Worm (Caenorhabditis elegans) whole organism, L2 larva: ENCODE measurements around the gene C16C10.9.

Source experiments
- C34F6.9 ChIP-seq: fragments of 150-350 bp; optimal IDR thresholded peaks from 2 replicates; lab custom pipeline; 2014; ENCODE audit warnings: missing biosample characterization, missing genetic modification characterization
- Y55F3AM.14 ChIP-seq: fragments of 200-800 bp; sonication (Bioruptor generic); optimal IDR thresholded peaks from 2 replicates; lab custom pipeline; 2018; ENCODE audit warnings: mild to moderate bottlenecking, missing genetic modification characterization, missing compliant biosample characterization
- ZK546.5 ChIP-seq: sonication (generic microtip); optimal IDR thresholded peaks from 2 replicates; lab custom pipeline; 2017; ENCODE audit warnings: missing biosample characterization, missing genetic modification characterization
- ama-1 ChIP-seq: fragments of 150-350 bp; optimal IDR thresholded peaks from 2 replicates; lab custom pipeline; 2018; ENCODE audit warnings: inconsistent platforms
- blmp-1 ChIP-seq: sonication (generic microtip); optimal IDR thresholded peaks from 2 replicates; lab custom pipeline; 2017; ENCODE audit warnings: missing genetic modification characterization, mild to moderate bottlenecking, missing compliant biosample characterization, antibody characterized with exemption, moderate library complexity; ENCODE audit not compliant: insufficient read depth
- ceh-82 ChIP-seq: fragments of 150-350 bp; optimal IDR thresholded peaks from 2 replicates; lab custom pipeline; 2014; ENCODE audit warnings: missing biosample characterization, missing genetic modification characterization
- egl-27 ChIP-seq: sonication (generic microtip); optimal IDR thresholded peaks from 3 replicates; lab custom pipeline; 2017; ENCODE audit warnings: missing biosample characterization, missing genetic modification reagents, missing genetic modification characterization
- elt-3 ChIP-seq: sonication (generic microtip); optimal IDR thresholded peaks from 2 replicates; lab custom pipeline; 2017; ENCODE audit warnings: missing biosample characterization, missing genetic modification characterization
- gmeb-1 ChIP-seq: fragments of 150-350 bp; optimal IDR thresholded peaks from 2 replicates; lab custom pipeline; 2014; ENCODE audit warnings: missing biosample characterization, missing genetic modification characterization
- lin-11 ChIP-seq: fragments of 150-350 bp; sonication (generic microtip); optimal IDR thresholded peaks from 2 replicates; lab custom pipeline; 2014; ENCODE audit warnings: missing biosample characterization, missing genetic modification characterization, inconsistent platforms, mixed read lengths
- lin-13 ChIP-seq: fragments of 150-350 bp; optimal IDR thresholded peaks from 2 replicates; lab custom pipeline; 2014; ENCODE audit warnings: missing biosample characterization, missing genetic modification reagents, missing genetic modification characterization
- lsy-2 ChIP-seq, 2 experiments: fragments of 150-350 bp in 1 of 2; sonication (generic microtip) in 1 of 2; optimal IDR thresholded peaks; 2 replicates each; lab custom pipeline; 2014 to 2017; ENCODE audit warnings: missing biosample characterization in 2 of 2, missing genetic modification characterization in 2 of 2
- mbf-1 ChIP-seq: sonication (generic microtip); optimal IDR thresholded peaks from 2 replicates; lab custom pipeline; 2017; ENCODE audit warnings: missing biosample characterization, missing genetic modification characterization
- nhr-10 ChIP-seq: sonication (generic microtip); optimal IDR thresholded peaks from 2 replicates; lab custom pipeline; 2017; ENCODE audit warnings: missing biosample characterization, missing genetic modification characterization
- nhr-11 ChIP-seq: fragments of 150-350 bp; optimal IDR thresholded peaks from 2 replicates; lab custom pipeline; 2014; ENCODE audit warnings: missing biosample characterization, missing genetic modification characterization
- nhr-129 ChIP-seq: fragments of 150-350 bp; optimal IDR thresholded peaks from 2 replicates; lab custom pipeline; 2014; ENCODE audit warnings: missing biosample characterization, missing genetic modification characterization
- nhr-21 ChIP-seq: fragments of 150-350 bp; optimal IDR thresholded peaks from 2 replicates; lab custom pipeline; 2014; ENCODE audit warnings: missing biosample characterization, missing genetic modification characterization
- nhr-23 ChIP-seq: fragments of 150-350 bp; optimal IDR thresholded peaks from 2 replicates; lab custom pipeline; 2014; ENCODE audit warnings: missing biosample characterization, missing genetic modification reagents, missing genetic modification characterization
- nhr-237 ChIP-seq: fragments of 150-350 bp; optimal IDR thresholded peaks from 2 replicates; lab custom pipeline; 2014; ENCODE audit warnings: missing biosample characterization, missing genetic modification characterization
- nhr-25 ChIP-seq: fragments of 150-350 bp; sonication (generic microtip); optimal IDR thresholded peaks from 3 replicates; lab custom pipeline; 2014; ENCODE audit warnings: missing biosample characterization, missing genetic modification characterization
- nhr-6 ChIP-seq: fragments of 150-350 bp; optimal IDR thresholded peaks from 2 replicates; lab custom pipeline; 2014; ENCODE audit warnings: missing biosample characterization, missing genetic modification characterization
- nhr-77 ChIP-seq: fragments of 150-350 bp; optimal IDR thresholded peaks from 2 replicates; lab custom pipeline; 2014; ENCODE audit warnings: missing biosample characterization, missing genetic modification characterization
- peb-1 ChIP-seq: fragments of 150-350 bp; optimal IDR thresholded peaks from 2 replicates; lab custom pipeline; 2014; ENCODE audit warnings: missing biosample characterization, missing genetic modification characterization
- skn-1 ChIP-seq: sonication (generic microtip); optimal IDR thresholded peaks from 2 replicates; lab custom pipeline; 2017; ENCODE audit warnings: missing biosample characterization, missing genetic modification characterization
- sma-9 ChIP-seq, 2 experiments: fragments of 150-350 bp in 1 of 2; sonication (generic microtip) in 1 of 2; optimal IDR thresholded peaks; 2 replicates each; lab custom pipeline; 2014 to 2016; ENCODE audit warnings: missing genetic modification characterization in 2 of 2, mild to moderate bottlenecking in 1 of 2, missing biosample characterization in 1 of 2, missing compliant biosample characterization in 1 of 2, missing genetic modification reagents in 1 of 2, moderate library complexity in 1 of 2
- snpc-4 ChIP-seq: fragments of 150-350 bp; optimal IDR thresholded peaks from 2 replicates; lab custom pipeline; 2014; ENCODE audit warnings: missing biosample characterization, missing genetic modification characterization
- unc-39 ChIP-seq: fragments of 150-350 bp; optimal IDR thresholded peaks from 2 replicates; lab custom pipeline; 2014; ENCODE audit warnings: missing biosample characterization, missing genetic modification characterization
- zag-1 ChIP-seq: fragments of 150-350 bp; optimal IDR thresholded peaks from 2 replicates; lab custom pipeline; 2014; ENCODE audit warnings: missing biosample characterization, missing genetic modification characterization
- ztf-11 ChIP-seq: sonication (generic microtip); optimal IDR thresholded peaks from 2 replicates; lab custom pipeline; 2017; ENCODE audit warnings: missing biosample characterization, missing genetic modification characterization
- ztf-4 ChIP-seq: fragments of 150-350 bp; optimal IDR thresholded peaks from 2 replicates; lab custom pipeline; 2014; ENCODE audit warnings: missing biosample characterization, missing genetic modification characterization

The C16C10.9 gene

DNA sequence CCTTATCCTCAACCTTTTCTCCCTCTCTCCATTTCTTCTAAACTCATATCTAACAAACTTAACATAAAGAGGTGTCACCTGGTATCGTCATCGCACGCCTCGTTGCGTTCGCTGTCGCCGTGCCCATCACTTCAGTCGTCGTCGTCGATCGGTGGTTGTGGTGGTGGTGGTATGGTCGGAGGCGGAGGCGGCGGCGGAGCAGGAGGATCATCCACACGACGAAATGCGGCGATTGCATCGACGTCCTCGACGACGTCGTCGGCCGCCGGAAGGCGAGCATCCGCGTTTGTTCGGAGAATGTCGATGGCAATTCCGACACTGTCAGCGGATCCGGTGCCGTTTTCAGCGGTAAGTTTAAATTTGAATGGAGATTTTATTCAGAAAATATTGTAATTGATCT, 23.1 kb downstream of the C16C10.9 start:
- no peak for TF ChIP-seq skn-1 (tag; lab: Kevin White, UChicago)
- TF ChIP-seq, all 48 proteins: peak for 0

DNA sequence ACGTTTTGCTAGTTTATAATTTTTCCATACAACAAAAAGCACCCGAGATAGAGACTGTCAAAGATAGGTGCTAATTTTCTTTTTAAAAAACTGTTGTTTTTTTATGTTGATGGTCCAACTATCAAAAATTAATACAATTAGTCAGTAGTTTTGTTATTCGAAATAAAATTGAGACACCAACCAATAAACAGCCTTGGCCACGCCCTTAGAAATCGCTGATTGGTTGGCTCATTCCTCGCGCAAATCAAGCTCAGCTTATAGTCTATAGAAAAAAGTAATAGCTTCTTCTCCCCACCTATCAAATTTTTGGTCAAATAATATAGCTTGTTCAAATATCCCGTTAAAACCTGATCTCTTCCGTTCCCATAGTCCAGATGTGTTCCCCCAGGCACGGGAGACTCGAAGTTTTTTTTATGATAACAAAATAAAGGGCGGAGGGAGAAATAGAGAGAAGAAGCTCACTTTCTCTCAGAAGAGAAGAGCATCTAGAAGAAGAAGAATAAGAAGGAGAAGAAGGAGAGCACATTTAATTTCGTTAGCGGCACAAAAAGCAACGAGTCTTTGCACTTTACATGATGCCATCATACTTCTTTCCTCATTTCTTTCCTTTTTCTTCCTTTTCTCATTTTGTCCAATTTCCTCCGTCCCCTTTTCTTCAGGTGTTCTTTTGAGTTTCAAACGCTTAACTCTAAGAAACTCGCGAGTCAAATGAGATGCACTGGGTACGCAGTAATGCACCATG, 25.2 kb downstream of the C16C10.9 start:
- TF ChIP-seq zag-1 (tag; lab: Kevin White, UChicago) (peak; percentile 51), ztf-4 (no peak), lsy-2 (tag; optimal IDR thresholded peaks at IDR 0.05; lab: Kevin White, UChicago) (peak in 1 of 2 experiments; percentile 1), nhr-21 (tag; lab: Kevin White, UChicago) (no peak), gmeb-1 (tag; lab: Kevin White, UChicago) (no peak)

ce11 chrIII:4123900-4124299, 33.3 kb downstream of the C16C10.9 start:
- no peak for TF ChIP-seq sma-9 (GFP tag; optimal IDR thresholded peaks at IDR 0.05; lab: Kevin White, UChicago)
- TF ChIP-seq sma-9 (tag; optimal IDR thresholded peaks at IDR 0.05; lab: Kevin White, UChicago), result no peak
- no peak for TF ChIP-seq nhr-237 (tag; lab: Kevin White, UChicago)
- TF ChIP-seq blmp-1 (tag; lab: Kevin White, UChicago), result no peak
- TF ChIP-seq, all 48 proteins: peak for 0

ce11 chrIII:4123277-4123676, 33.9 kb downstream of the C16C10.9 start:
- no peak for TF ChIP-seq ama-1 (lab: Kevin White, UChicago)
- no peak for TF ChIP-seq egl-27

DNA sequence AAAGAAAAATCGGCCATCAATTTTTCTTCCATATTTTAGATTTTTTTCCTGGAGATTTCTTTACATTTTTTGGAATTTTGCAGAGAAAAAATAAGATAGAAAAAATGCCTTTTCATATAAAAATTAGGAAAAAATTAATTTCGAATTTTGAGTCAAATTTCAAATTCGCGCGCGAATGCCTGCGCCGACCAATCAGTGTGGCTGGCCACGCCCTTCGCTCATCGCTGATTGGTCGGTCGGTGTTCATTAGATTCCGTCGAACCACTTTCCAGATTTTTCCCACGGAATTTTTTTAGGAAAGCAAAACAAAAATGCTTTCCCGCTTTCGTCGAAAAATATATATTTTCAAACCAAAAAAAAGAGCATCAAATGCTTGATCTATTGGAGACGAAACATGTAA, 36.8 kb downstream of the C16C10.9 start:
- TF ChIP-seq nhr-11 (tag; lab: Kevin White, UChicago) (no peak), nhr-25 (tag; lab: Kevin White, UChicago) (no peak), ztf-11 (tag; lab: Kevin White, UChicago) (no peak), ztf-4 (no peak), elt-3 (tag; lab: Kevin White, UChicago) (no peak), lin-13 (no peak), Y55F3AM.14 (GFP tag; lab: Kevin White, UChicago) (no peak), lin-11 (tag; lab: Kevin White, UChicago) (no peak), unc-39 (no peak)

ce11 chrIII:4119736-4120135, 37.5 kb downstream of the C16C10.9 start:
- TF ChIP-seq nhr-10 (tag; lab: Kevin White, UChicago), result no peak
- TF ChIP-seq ceh-82 (tag; lab: Kevin White, UChicago), result no peak
- TF ChIP-seq sma-9 (GFP tag; optimal IDR thresholded peaks at IDR 0.05; lab: Kevin White, UChicago), result no peak
- no peak for TF ChIP-seq sma-9 (tag; optimal IDR thresholded peaks at IDR 0.05; lab: Kevin White, UChicago)
- TF ChIP-seq gmeb-1 (tag; lab: Kevin White, UChicago), result no peak
- TF ChIP-seq nhr-23, result no peak
- no peak for TF ChIP-seq snpc-4 (tag; lab: Kevin White, UChicago)
- no peak for TF ChIP-seq ztf-4
- no peak for TF ChIP-seq mbf-1 (tag; lab: Kevin White, UChicago)
- no peak for TF ChIP-seq nhr-129 (tag; lab: Kevin White, UChicago)
- no peak for TF ChIP-seq ZK546.5 (tag; lab: Kevin White, UChicago)
- TF ChIP-seq C34F6.9, result no peak
- no peak for TF ChIP-seq blmp-1 (tag; lab: Kevin White, UChicago)
- TF ChIP-seq unc-39, result no peak
- TF ChIP-seq lin-11 (tag; lab: Kevin White, UChicago), result no peak
- no peak for TF ChIP-seq nhr-6 (tag; lab: Kevin White, UChicago)
- TF ChIP-seq nhr-77 (tag; lab: Kevin White, UChicago), result no peak
- no peak for TF ChIP-seq skn-1 (tag; lab: Kevin White, UChicago)
- TF ChIP-seq peb-1 (tag; lab: Kevin White, UChicago), result no peak
- TF ChIP-seq, all 48 proteins: peak for 0
